Worm (Caenorhabditis elegans) whole organism, late embryonic: ENCODE measurements around the gene C32D5.7.

Experiments used
- C08G9.2 ChIP-seq: sonication (generic microtip); optimal IDR thresholded peaks from 2 replicates; lab custom pipeline; 2016; ENCODE audit warnings: mild to moderate bottlenecking, missing genetic modification characterization, moderate library complexity, missing compliant biosample characterization
- K09A11.1 ChIP-seq: sonication (generic microtip); optimal IDR thresholded peaks from 2 replicates; lab custom pipeline; 2017; ENCODE audit warnings: antibody characterized with exemption, mild to moderate bottlenecking, missing genetic modification characterization, missing compliant biosample characterization; ENCODE audit not compliant: insufficient read depth
- Y22D7AL.16 ChIP-seq: sonication (generic microtip); optimal IDR thresholded peaks from 2 replicates; lab custom pipeline; 2016; ENCODE audit warnings: missing genetic modification characterization, missing compliant biosample characterization
- ama-1 ChIP-seq: fragments of 150-350 bp; optimal IDR thresholded peaks from 2 replicates; lab custom pipeline; 2014
- ceh-14 ChIP-seq: sonication (generic microtip); optimal IDR thresholded peaks from 2 replicates; lab custom pipeline; 2016; ENCODE audit warnings: missing genotype, missing genetic modification characterization, missing compliant biosample characterization
- ceh-22 ChIP-seq: sonication (generic microtip); optimal IDR thresholded peaks from 2 replicates; lab custom pipeline; 2017; ENCODE audit warnings: missing biosample characterization, missing genetic modification characterization
- ceh-45 ChIP-seq: fragments of 200-800 bp; sonication (Bioruptor generic); IDR thresholded peaks from 2 replicates; pipeline ENCODE4 v1.3.6; 2022; ENCODE audit warnings: missing genetic modification reagents, missing genetic modification characterization, missing compliant biosample characterization
- ceh-6 ChIP-seq: fragments of 200-800 bp; sonication (Bioruptor generic); optimal IDR thresholded peaks from 2 replicates; lab custom pipeline; 2018; ENCODE audit warnings: mild to moderate bottlenecking, missing genetic modification characterization, missing compliant biosample characterization
- ceh-9 ChIP-seq: sonication (generic microtip); optimal IDR thresholded peaks from 2 replicates; lab custom pipeline; 2016; ENCODE audit warnings: mild to moderate bottlenecking, missing genetic modification characterization, inconsistent platforms, missing compliant biosample characterization
- dve-1 ChIP-seq: sonication (generic microtip); optimal IDR thresholded peaks from 2 replicates; lab custom pipeline; 2017; ENCODE audit warnings: antibody characterized with exemption, mild to moderate bottlenecking, missing genetic modification characterization, missing compliant biosample characterization
- fkh-10 ChIP-seq: fragments of 150-350 bp; optimal IDR thresholded peaks from 2 replicates; lab custom pipeline; 2014; ENCODE audit warnings: missing biosample characterization, missing genetic modification reagents, missing genetic modification characterization
- hlh-13 ChIP-seq: fragments of 200-800 bp; sonication (Bioruptor generic); optimal IDR thresholded peaks from 2 replicates; lab custom pipeline; 2018; ENCODE audit warnings: mild to moderate bottlenecking, missing genetic modification characterization, missing compliant biosample characterization
- mec-3 ChIP-seq: sonication (generic microtip); optimal IDR thresholded peaks from 2 replicates; lab custom pipeline; 2016; ENCODE audit warnings: borderline replicate concordance, missing genetic modification characterization, missing compliant biosample characterization
- npax-4 ChIP-seq: sonication (generic microtip); optimal IDR thresholded peaks from 2 replicates; lab custom pipeline; 2016; ENCODE audit warnings: missing genetic modification characterization, missing compliant biosample characterization
- pag-3 ChIP-seq: sonication (generic microtip); optimal IDR thresholded peaks from 2 replicates; lab custom pipeline; 2016; ENCODE audit warnings: missing compliant biosample characterization, missing genetic modification characterization, borderline replicate concordance
- pros-1 ChIP-seq: fragments of 150-350 bp; optimal IDR thresholded peaks from 2 replicates; lab custom pipeline; 2014; ENCODE audit warnings: missing biosample characterization, missing genetic modification reagents, missing genetic modification characterization
- ref-2 ChIP-seq: sonication (generic microtip); optimal IDR thresholded peaks from 2 replicates; lab custom pipeline; 2016; ENCODE audit warnings: missing genetic modification characterization, missing compliant biosample characterization
- rnt-1 ChIP-seq: sonication (generic microtip); optimal IDR thresholded peaks from 2 replicates; lab custom pipeline; 2016; ENCODE audit warnings: missing genetic modification characterization, missing compliant biosample characterization
- syd-9 ChIP-seq: sonication (generic microtip); optimal IDR thresholded peaks from 2 replicates; lab custom pipeline; 2016; ENCODE audit warnings: mild to moderate bottlenecking, missing genetic modification characterization, moderate library complexity, missing compliant biosample characterization
- tbx-2 ChIP-seq: sonication (generic microtip); optimal IDR thresholded peaks from 2 replicates; lab custom pipeline; 2016; ENCODE audit warnings: missing genetic modification characterization, missing compliant biosample characterization
- tbx-7 ChIP-seq: sonication (generic microtip); optimal IDR thresholded peaks from 2 replicates; lab custom pipeline; 2016; ENCODE audit warnings: missing genotype, missing genetic modification characterization, missing compliant biosample characterization
- ttx-3 ChIP-seq: sonication (generic microtip); optimal IDR thresholded peaks from 2 replicates; lab custom pipeline; 2016; ENCODE audit warnings: missing genetic modification reagents, missing genetic modification characterization, missing compliant biosample characterization
- unc-3 ChIP-seq, 2 experiments: fragments of 200-800 bp in 1 of 2; sonication (Bioruptor generic) in 1 of 2; sonication (generic microtip) in 1 of 2; conservative IDR thresholded peaks in 1 of 2; optimal IDR thresholded peaks in 1 of 2; 2 replicates each; pipeline versions ENCODE4 v1.3.6 to Lab custom; 2016 to 2022; ENCODE audit warnings: missing compliant biosample characterization in 2 of 2, missing genetic modification characterization in 2 of 2, missing genetic modification reagents in 1 of 2
- unc-42 ChIP-seq: sonication (generic microtip); optimal IDR thresholded peaks from 2 replicates; lab custom pipeline; 2016; ENCODE audit warnings: missing genotype, missing genetic modification characterization, missing compliant biosample characterization
- unc-55 ChIP-seq: sonication (generic microtip); optimal IDR thresholded peaks from 2 replicates; lab custom pipeline; 2017; ENCODE audit warnings: missing biosample characterization, missing genetic modification reagents, missing genetic modification characterization
- zip-5 ChIP-seq: sonication (generic microtip); optimal IDR thresholded peaks from 2 replicates; lab custom pipeline; 2016; ENCODE audit warnings: missing genetic modification characterization, missing compliant biosample characterization
- ztf-16 ChIP-seq: sonication (generic microtip); optimal IDR thresholded peaks from 2 replicates; lab custom pipeline; 2017; ENCODE audit warnings: missing genetic modification characterization, missing compliant biosample characterization

C32D5.7 gene

ce11 chrII:6346551-6347079, 6.8 kb upstream of the C32D5.7 start:
- TF ChIP-seq unc-55 (GFP tag; lab: Kevin White, UChicago) (no peak), ama-1 (lab: Kevin White, UChicago) (peak; percentile 77), tbx-2 (tag; lab: Kevin White, UChicago) (no peak), pros-1 (tag; lab: Kevin White, UChicago) (no peak), ttx-3 (tag; lab: Kevin White, UChicago) (no peak), hlh-13 (GFP tag; lab: Kevin White, UChicago) (no peak), ztf-16 (tag; lab: Kevin White, UChicago) (no peak), syd-9 (tag; lab: Kevin White, UChicago) (no peak)
- TF ChIP-seq, all 69 proteins: peak for 1

- TF ChIP-seq unc-42 (tag; lab: Kevin White, UChicago) (no peak), unc-55 (GFP tag; lab: Kevin White, UChicago) (no peak)
Observed at ce11 chrII:6345195-6346158, 5.6 kb upstream of the C32D5.7 start, which contains the start of gene C32D5.8. TSS of gene C32D5.8 (minus strand) at chrII:6345964.

- no peak for TF ChIP-seq ceh-14
- no peak for TF ChIP-seq fkh-10 (GFP tag; lab: Kevin White, UChicago)
Observed at ce11 chrII:6344513-6344912, 4.7 kb upstream of the C32D5.7 start.

ce11 chrII:6343893-6344292, 4.0 kb upstream of the C32D5.7 start, which contains the start of gene txt-18:
TSS of gene txt-18 (plus strand) at chrII:6344072.
- no peak for TF ChIP-seq C08G9.2
- no peak for TF ChIP-seq tbx-7
- no peak for TF ChIP-seq ceh-9 (tag; lab: Kevin White, UChicago)
- no peak for TF ChIP-seq ceh-45
- TF ChIP-seq pag-3, result no peak
- TF ChIP-seq ref-2, result no peak
- TF ChIP-seq dve-1 (tag; lab: Kevin White, UChicago), result no peak

DNA sequence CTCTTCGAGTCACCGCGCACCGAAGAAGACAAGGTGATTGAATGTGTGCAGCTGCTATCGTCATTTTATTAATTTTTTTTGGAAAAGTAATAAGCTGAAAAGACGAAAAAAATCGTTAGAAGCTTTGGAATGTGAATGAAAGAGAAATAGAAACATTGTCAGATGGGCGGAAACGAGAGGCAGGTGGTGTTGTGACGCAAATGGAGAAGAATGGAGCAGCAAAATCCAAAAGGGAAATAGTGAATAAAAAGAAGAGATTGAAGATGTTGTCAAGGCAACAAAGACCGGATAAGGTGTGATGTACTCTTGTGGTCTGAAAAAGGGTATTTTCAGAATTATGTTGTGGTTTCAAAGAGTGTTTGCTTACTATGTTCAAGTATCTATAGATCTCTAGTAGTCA, 2.6 kb upstream of the C32D5.7 start:
- TF ChIP-seq fkh-10 (GFP tag; lab: Kevin White, UChicago) (no peak), syd-9 (tag; lab: Kevin White, UChicago) (no peak), tbx-2 (tag; lab: Kevin White, UChicago) (no peak), ceh-22 (tag; lab: Kevin White, UChicago) (no peak), ceh-6 (no peak), K09A11.1 (tag; lab: Kevin White, UChicago) (no peak), Y22D7AL.16 (no peak), unc-55 (GFP tag; lab: Kevin White, UChicago) (no peak), rnt-1 (no peak), ceh-14 (no peak), ztf-16 (tag; lab: Kevin White, UChicago) (no peak), npax-4 (tag; lab: Kevin White, UChicago) (no peak)
- TF ChIP-seq, all 69 proteins: peak for 0

DNA sequence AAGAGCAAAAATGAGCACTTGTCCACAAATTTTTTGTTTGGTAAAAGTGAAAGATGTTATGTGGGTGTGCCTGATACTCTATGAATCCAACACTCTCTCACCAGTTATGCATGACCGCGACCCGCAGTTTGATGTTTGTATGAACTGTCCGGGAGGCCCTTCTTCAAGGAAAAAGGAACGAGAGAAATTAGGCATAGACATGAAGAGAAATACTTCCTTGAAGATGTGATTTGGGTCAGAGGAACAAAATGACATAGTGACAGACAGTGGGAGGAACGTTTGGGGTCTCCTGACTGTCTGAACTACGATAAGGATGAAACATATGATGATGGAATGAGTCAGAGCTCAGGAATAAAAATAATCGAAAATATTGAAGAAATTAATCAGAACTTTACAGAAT, 1.2 kb upstream of the C32D5.7 start:
- TF ChIP-seq zip-5 (tag; lab: Kevin White, UChicago), result no peak
- TF ChIP-seq unc-55 (GFP tag; lab: Kevin White, UChicago), result no peak
- no peak for TF ChIP-seq tbx-2 (tag; lab: Kevin White, UChicago)
- no peak for TF ChIP-seq C08G9.2
- no peak for TF ChIP-seq mec-3 (tag; lab: Kevin White, UChicago)
- TF ChIP-seq unc-3 (GFP tag; conservative IDR thresholded peaks at IDR 0.05; lab: Robert Waterston, UW), result no peak
- TF ChIP-seq unc-3 (tag; optimal IDR thresholded peaks at IDR 0.05; lab: Kevin White, UChicago), result no peak
